Worm (Caenorhabditis elegans): ENCODE results near the gene ucp-4.
A peak's percentile ranks its signal among the peaks of the same experiment; 100 is the strongest.

Gene ucp-4

DNA sequence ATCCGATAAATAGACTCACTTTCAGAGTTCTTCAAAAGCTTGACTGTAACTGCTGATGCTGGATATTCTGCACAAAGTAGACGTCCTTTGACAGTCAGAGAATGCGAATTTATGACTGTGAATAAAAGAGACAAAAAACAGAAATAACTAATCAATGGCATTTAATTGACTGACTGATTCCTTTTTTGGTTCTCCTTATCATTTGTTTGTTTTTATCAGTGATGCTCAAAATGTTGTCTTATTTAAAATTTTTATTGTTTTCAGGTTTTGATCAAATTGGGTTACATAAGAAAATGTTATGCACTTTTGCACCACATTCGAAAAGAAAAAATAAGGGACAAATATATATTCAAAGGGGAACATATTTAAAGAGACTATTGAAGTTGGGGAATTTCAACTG is 22.2 kb downstream of the ucp-4 start, which contains the start of gene ttr-49:
Gene ttr-49 (minus strand): TSS at position 171 of the 400 bp plus-strand sequence.
- peak; percentile 41 for TF ChIP-seq elt-2 (tag; optimal IDR thresholded peaks at IDR 0.05)
- TF ChIP-seq lin-15B (tag; optimal IDR thresholded peaks at IDR 0.05) = no peak

DNA sequence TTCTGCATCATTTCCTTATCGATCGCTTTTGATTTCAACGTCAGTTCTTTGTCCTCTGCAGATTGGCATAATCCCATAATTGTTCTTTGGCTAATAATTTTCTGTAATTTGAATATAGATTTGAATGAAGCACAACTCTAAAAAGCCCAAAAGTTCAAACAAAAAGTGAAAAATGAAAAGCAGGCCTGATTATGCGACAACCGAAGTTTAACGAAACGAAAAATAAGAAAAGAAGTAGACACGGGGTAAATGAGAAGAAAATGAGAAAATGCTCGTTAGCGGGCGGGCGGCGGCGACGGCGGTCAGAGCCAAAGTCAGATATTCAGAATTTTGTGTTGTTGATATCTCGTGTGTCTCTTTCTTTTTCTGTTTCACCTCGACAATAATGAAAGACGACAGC is 25.6 kb downstream of the ucp-4 start, which contains the start of gene gpa-3:
Gene gpa-3 (minus strand): TSS at position 101 of the 400 bp plus-strand sequence.
- TF ChIP-seq C04F5.9 (tag; optimal IDR thresholded peaks at IDR 0.05) (no peak), nhr-71 (tag; optimal IDR thresholded peaks at IDR 0.05) (peak; percentile 11)

DNA sequence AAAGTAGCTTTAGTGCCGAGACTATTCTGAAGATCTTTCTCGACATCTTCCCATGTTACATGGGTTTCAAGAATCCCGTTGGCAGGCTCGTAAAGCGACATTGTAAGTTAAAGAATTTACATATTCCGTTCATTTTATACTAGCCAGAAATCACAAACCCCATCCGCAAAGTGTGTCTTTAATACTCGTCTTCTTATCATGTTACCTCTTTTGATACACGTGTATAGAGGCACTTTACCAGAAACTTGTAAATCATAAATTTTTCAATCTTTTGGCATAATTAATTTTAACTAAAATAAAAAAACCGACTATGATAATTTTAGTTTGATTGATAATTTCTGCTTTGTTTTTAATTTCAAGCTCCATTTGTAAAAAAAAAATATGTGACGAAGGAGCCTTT is 36.9 kb downstream of the ucp-4 start, which contains the start of gene E02C12.6:
Gene E02C12.6 (minus strand): TSS at position 101 of the 400 bp plus-strand sequence.
- TF ChIP-seq elt-3 (tag; optimal IDR thresholded peaks at IDR 0.05) = no peak
- TF ChIP-seq lsy-2 (tag; optimal IDR thresholded peaks at IDR 0.05) = no peak
- no peak for TF ChIP-seq dsc-1 (tag; optimal IDR thresholded peaks at IDR 0.05)
- TF ChIP-seq vab-15 (tag; optimal IDR thresholded peaks at IDR 0.05) = no peak
- no peak for TF ChIP-seq nhr-85 (tag)
- no peak for TF ChIP-seq xbp-1 (tag; optimal IDR thresholded peaks at IDR 0.05)
- no peak for TF ChIP-seq mab-9 (GFP tag; IDR thresholded peaks at IDR 0.05)
- TF ChIP-seq C16A3.4 (tag; optimal IDR thresholded peaks at IDR 0.05) = no peak
- TF ChIP-seq unc-62 (GFP tag; optimal IDR thresholded peaks at IDR 0.05) = no peak
- TF ChIP-seq elt-2 (tag; optimal IDR thresholded peaks at IDR 0.05) = no peak
- TF ChIP-seq lir-3 (tag; optimal IDR thresholded peaks at IDR 0.05; ENCODE audit: poor library complexity) = no peak
- TF ChIP-seq lin-39 (tag; optimal IDR thresholded peaks at IDR 0.05) = no peak
- TF ChIP-seq swsn-7 (tag; optimal IDR thresholded peaks at IDR 0.05) = no peak
- TF ChIP-seq isw-1 (GFP tag; IDR thresholded peaks at IDR 0.05) = no peak
- no peak for TF ChIP-seq ceh-90 (tag; optimal IDR thresholded peaks at IDR 0.05)
- no peak for TF ChIP-seq nhr-76 (tag; optimal IDR thresholded peaks at IDR 0.05)
- no peak for TF ChIP-seq ceh-88 (GFP tag; IDR thresholded peaks at IDR 0.05)

DNA sequence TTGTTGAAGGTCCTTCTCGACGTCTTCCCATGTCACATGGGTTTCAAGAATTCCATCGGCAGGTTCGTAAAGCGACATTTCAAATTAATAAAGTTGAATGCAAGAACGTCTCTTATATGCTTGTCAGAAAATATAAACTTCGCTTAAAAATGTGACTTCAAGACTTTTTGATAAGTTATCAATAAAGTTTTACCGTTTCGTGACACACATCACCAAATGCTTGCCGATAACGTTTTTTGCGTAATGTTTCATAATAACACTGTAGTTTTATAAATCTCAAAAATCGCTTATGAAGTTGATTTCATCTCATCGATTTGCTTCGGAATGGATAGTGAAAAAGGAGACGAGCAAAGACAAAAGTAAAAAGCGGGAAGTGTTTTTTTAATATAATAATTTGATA is 39.4 kb downstream of the ucp-4 start, which contains the start of gene E02C12.8:
Gene E02C12.8 (minus strand): TSS at position 141 of the 400 bp plus-strand sequence.
- TF ChIP-seq pqm-1 (tag; optimal IDR thresholded peaks at IDR 0.05) = peak; percentile 24
- TF ChIP-seq nhr-12 (tag; optimal IDR thresholded peaks at IDR 0.05) = no peak
- TF ChIP-seq nhr-20 (tag; optimal IDR thresholded peaks at IDR 0.05) = peak; percentile 32
- no peak for TF ChIP-seq fkh-8 (tag; optimal IDR thresholded peaks at IDR 0.05)
- TF ChIP-seq ceh-82 (tag; optimal IDR thresholded peaks at IDR 0.05) = no peak
- TF ChIP-seq elt-2 (tag; optimal IDR thresholded peaks at IDR 0.05) = peak; percentile 71
- TF ChIP-seq hpl-2 (GFP tag; optimal IDR thresholded peaks at IDR 0.05) = no peak

DNA sequence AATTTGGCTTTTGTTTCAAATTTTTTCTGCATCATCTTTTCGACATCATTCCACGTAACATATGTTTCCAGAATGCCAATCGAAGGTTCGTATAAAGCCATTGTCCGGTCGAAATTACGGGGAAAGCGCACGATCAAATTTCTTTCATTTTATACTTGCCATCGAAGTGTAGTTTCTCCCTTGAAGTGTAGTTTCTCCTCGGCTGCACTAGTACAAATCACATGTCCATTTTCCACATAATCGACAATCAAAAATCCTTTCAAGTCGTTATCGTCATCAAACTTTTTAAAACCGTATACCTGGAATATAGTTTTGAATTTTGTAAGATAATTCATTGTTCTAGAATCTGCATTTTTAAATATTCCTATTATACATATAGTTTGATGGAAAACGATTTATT is 41.3 kb downstream of the ucp-4 start, which contains the start of gene E02C12.9:
Gene E02C12.9 (minus strand): TSS at position 101 of the 400 bp plus-strand sequence.
- TF ChIP-seq unc-62 (GFP tag; optimal IDR thresholded peaks at IDR 0.05) = no peak
- no peak for TF ChIP-seq pqm-1 (tag; optimal IDR thresholded peaks at IDR 0.05)
- no peak for TF ChIP-seq tlp-1 (tag; optimal IDR thresholded peaks at IDR 0.05)
- TF ChIP-seq zip-4 (GFP tag; optimal IDR thresholded peaks at IDR 0.05) = no peak
- no peak for TF ChIP-seq alr-1 (tag; optimal IDR thresholded peaks at IDR 0.05; ENCODE audit: borderline replicate concordance)
- no peak for TF ChIP-seq xbp-1 (tag; optimal IDR thresholded peaks at IDR 0.05)
- TF ChIP-seq lin-14 (GFP tag; optimal IDR thresholded peaks at IDR 0.05) = no peak
- no peak for TF ChIP-seq pax-3 (tag; optimal IDR thresholded peaks at IDR 0.05)

DNA sequence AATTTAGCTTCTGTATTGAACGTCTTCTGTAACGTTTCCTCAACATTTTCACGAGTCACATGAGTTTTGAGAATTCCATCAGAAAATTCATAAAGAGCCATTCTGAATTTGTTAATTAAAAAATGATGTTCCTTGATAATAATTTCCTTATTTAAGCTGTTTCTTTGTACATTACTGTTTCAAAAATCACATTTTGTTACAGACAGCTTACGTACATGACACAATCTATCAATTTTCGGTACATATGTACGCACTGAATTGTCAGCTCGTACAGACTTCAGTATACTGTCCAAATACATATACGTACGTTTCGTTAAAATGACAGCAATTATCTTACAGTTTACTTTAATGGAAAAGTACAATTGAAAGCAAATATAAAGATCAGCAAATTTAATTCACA is 42.3 kb downstream of the ucp-4 start, which contains the start of gene E02C12.19:
Gene E02C12.19 (minus strand): TSS at position 101 of the 400 bp plus-strand sequence.
- TF ChIP-seq efl-1 (optimal IDR thresholded peaks at IDR 0.05) (no peak), efl-1 (GFP tag; optimal IDR thresholded peaks at IDR 0.05 in 1 of 2) (peak in 1 of 2 experiments; percentile 2), zag-1 (tag; optimal IDR thresholded peaks at IDR 0.05) (no peak), nhr-85 (tag) (peak; percentile 41)
